Fruit fly (Drosophila melanogaster): ENCODE data around the gene CG15743.

The CG15743 gene

dm6 chrX:13281244-13281877 lies 4.1 kb upstream of the CG15743 start (continued):
- TF ChIP-seq caup (GFP tag; optimal IDR thresholded peaks at IDR 0.05; ENCODE audit: severe bottlenecking) = no peak
- TF ChIP-seq org-1 (GFP tag; optimal IDR thresholded peaks at IDR 0.05) = peak; percentile 15
- TF ChIP-seq nerfin-2 (GFP tag; IDR thresholded peaks at IDR 0.05; ENCODE audit: partially characterized antibody) = no peak
- no peak for TF ChIP-seq Bteb2 (GFP tag; optimal IDR thresholded peaks at IDR 0.05)
- TF ChIP-seq CG17359 (tag; optimal IDR thresholded peaks at IDR 0.05) = no peak
- TF ChIP-seq CG6683 (GFP tag; optimal IDR thresholded peaks at IDR 0.05) = no peak
- TF ChIP-seq sisA (GFP tag; IDR thresholded peaks at IDR 0.05) = peak; percentile 14; the same call in 1 of the 2 replicates
- no peak for TF ChIP-seq CG3726 (GFP tag; IDR thresholded peaks at IDR 0.05)
- TF ChIP-seq Dad (GFP tag; optimal IDR thresholded peaks at IDR 0.05) = no peak
- TF ChIP-seq CG1602 (GFP tag; optimal IDR thresholded peaks at IDR 0.05) = no peak
- no peak for TF ChIP-seq knrl (GFP tag; IDR thresholded peaks at IDR 0.05; ENCODE audit: partially characterized antibody)
- TF ChIP-seq CG11398 (GFP tag; optimal IDR thresholded peaks at IDR 0.05) = no peak
- no peak for TF ChIP-seq Mrtf (GFP tag; IDR thresholded peaks at IDR 0.05)
- TF ChIP-seq Scr (GFP tag; IDR thresholded peaks at IDR 0.05; ENCODE audit: partially characterized antibody) = no peak
- no peak for TF ChIP-seq CG3995 (GFP tag; optimal IDR thresholded peaks at IDR 0.05)
- no peak for TF ChIP-seq psq (GFP tag; optimal IDR thresholded peaks at IDR 0.05)
- no peak for TF ChIP-seq CG18011 (GFP tag; optimal IDR thresholded peaks at IDR 0.05)
- TF ChIP-seq Dip2 (GFP tag; IDR thresholded peaks at IDR 0.05) = no peak
- no peak for TF ChIP-seq CG10209 (GFP tag; optimal IDR thresholded peaks at IDR 0.05)
- TF ChIP-seq CG33213 (GFP tag; optimal IDR thresholded peaks at IDR 0.05) = no peak
- no peak for TF ChIP-seq eyg (GFP tag; optimal IDR thresholded peaks at IDR 0.05)
- no peak for TF ChIP-seq BEAF-32 (GFP tag; optimal IDR thresholded peaks at IDR 0.05)
- no peak for TF ChIP-seq dm (GFP tag; optimal IDR thresholded peaks at IDR 0.05)
- TF ChIP-seq pfk (GFP tag; optimal IDR thresholded peaks at IDR 0.05) = no peak
- TF ChIP-seq Trl (optimal IDR thresholded peaks at IDR 0.05) = no peak
- TF ChIP-seq Trl (GFP tag; optimal IDR thresholded peaks at IDR 0.05) = no peak
- TF ChIP-seq tio (GFP tag; optimal IDR thresholded peaks at IDR 0.05) = no peak
- no peak for TF ChIP-seq Lhr (GFP tag; optimal IDR thresholded peaks at IDR 0.05)
- TF ChIP-seq pnt (GFP tag; optimal IDR thresholded peaks at IDR 0.05) = no peak
- no peak for TF ChIP-seq CG13287 (GFP tag; IDR thresholded peaks at IDR 0.05; ENCODE audit: partially characterized antibody)
- no peak for TF ChIP-seq bab2 (GFP tag; optimal IDR thresholded peaks at IDR 0.05)
- no peak for TF ChIP-seq CG18619 (GFP tag; optimal IDR thresholded peaks at IDR 0.05)
- no peak for TF ChIP-seq ci (GFP tag; IDR thresholded peaks at IDR 0.05)
- no peak for TF ChIP-seq sc (optimal IDR thresholded peaks at IDR 0.05)
- TF ChIP-seq sc (GFP tag; optimal IDR thresholded peaks at IDR 0.05) = no peak
- no peak for TF ChIP-seq grn (GFP tag; optimal IDR thresholded peaks at IDR 0.05)
- no peak for TF ChIP-seq pb (GFP tag; optimal IDR thresholded peaks at IDR 0.05)
- TF ChIP-seq CG32772 (GFP tag; IDR thresholded peaks at IDR 0.05) = no peak
- TF ChIP-seq slp2 (GFP tag; optimal IDR thresholded peaks at IDR 0.05) = no peak
- no peak for TF ChIP-seq MESR4 (GFP tag; optimal IDR thresholded peaks at IDR 0.05)
- no peak for TF ChIP-seq lmd (GFP tag; IDR thresholded peaks at IDR 0.05)
- TF ChIP-seq CG17802 (tag; optimal IDR thresholded peaks at IDR 0.05) = no peak
- TF ChIP-seq Fer1 (GFP tag; optimal IDR thresholded peaks at IDR 0.05) = peak; percentile 16
- TF ChIP-seq Med (GFP tag) = peak; percentile 40
- TF ChIP-seq wek (GFP tag; optimal IDR thresholded peaks at IDR 0.05) = no peak
- no peak for TF ChIP-seq CG34422 (GFP tag; IDR thresholded peaks at IDR 0.05)
- no peak for TF ChIP-seq CG9817 (tag; optimal IDR thresholded peaks at IDR 0.05)
- no peak for TF ChIP-seq seq (GFP tag; IDR thresholded peaks at IDR 0.05)
- TF ChIP-seq Gsc (GFP tag; IDR thresholded peaks at IDR 0.05) = no peak
- no peak for TF ChIP-seq CG18764 (GFP tag; optimal IDR thresholded peaks at IDR 0.05)
- TF ChIP-seq so (GFP tag; IDR thresholded peaks at IDR 0.05) = no peak

Data from whole organism, embryonic.